Fruit fly (Drosophila melanogaster) whole organism, pupa: ENCODE data around the gene CG10565.

Source experiments
- CG10348 ChIP-seq: fragments of 200-800 bp; sonication (Bioruptor generic); IDR thresholded peaks from 2 replicates; pipeline ENCODE4 v1.3.6; 2022; ENCODE audit warnings: missing biosample characterization, missing genetic modification characterization
- CG12605 ChIP-seq: fragments of 200-800 bp; sonication (Bioruptor generic); IDR thresholded peaks from 2 replicates; pipeline ENCODE4 v1.3.6; 2022; ENCODE audit warnings: missing biosample characterization, missing genetic modification characterization
- CG13204 ChIP-seq: fragments of 200-800 bp; sonication (Bioruptor generic); optimal IDR thresholded peaks from 2 replicates; lab custom pipeline; 2018; ENCODE audit warnings: missing biosample characterization, mild to moderate bottlenecking, missing genetic modification characterization, moderate library complexity
- CG14655 ChIP-seq: fragments of 200-800 bp; sonication (Bioruptor generic); optimal IDR thresholded peaks from 3 replicates; lab custom pipeline; 2017; ENCODE audit warnings: mild to moderate bottlenecking, missing biosample characterization, missing genetic modification reagents, missing genetic modification characterization
- CG15710 ChIP-seq: fragments of 200-800 bp; sonication (Bioruptor generic); optimal IDR thresholded peaks from 2 replicates; lab custom pipeline; 2018; ENCODE audit warnings: missing biosample characterization, mild to moderate bottlenecking, missing genetic modification characterization, moderate library complexity
- CG17806 ChIP-seq: fragments of 200-800 bp; sonication (Bioruptor generic); optimal IDR thresholded peaks from 2 replicates; lab custom pipeline; 2018; ENCODE audit warnings: missing biosample characterization, mild to moderate bottlenecking, missing genetic modification characterization, moderate library complexity
- CG32121 ChIP-seq: fragments of 200-800 bp; sonication (Bioruptor generic); IDR thresholded peaks from 2 replicates; pipeline ENCODE4 v1.3.6; 2022; ENCODE audit warnings: missing biosample characterization, missing genetic modification characterization
- CG34367 ChIP-seq: fragments of 200-800 bp; sonication (Bioruptor generic); optimal IDR thresholded peaks from 2 replicates; lab custom pipeline; 2018; ENCODE audit warnings: missing biosample characterization, mild to moderate bottlenecking, missing genetic modification characterization
- CG4496 ChIP-seq: fragments of 200-800 bp; sonication (Bioruptor generic); IDR thresholded peaks from 3 replicates; pipeline ENCODE4 v1.3.6; 2022; ENCODE audit warnings: missing biosample characterization, missing genetic modification characterization
- CG8159 ChIP-seq: fragments of 200-800 bp; sonication (Bioruptor generic); optimal IDR thresholded peaks from 3 replicates; lab custom pipeline; 2018; ENCODE audit warnings: missing biosample characterization, mild to moderate bottlenecking, missing genetic modification characterization, moderate library complexity
- CG8301 ChIP-seq: fragments of 200-800 bp; sonication (Bioruptor generic); optimal IDR thresholded peaks from 2 replicates; lab custom pipeline; 2018; ENCODE audit warnings: missing biosample characterization, mild to moderate bottlenecking, missing genetic modification characterization
- CG9948 ChIP-seq: fragments of 200-800 bp; sonication (Bioruptor generic); optimal IDR thresholded peaks from 2 replicates; lab custom pipeline; 2018; ENCODE audit warnings: missing biosample characterization, mild to moderate bottlenecking, missing genetic modification characterization, moderate library complexity
- D1 ChIP-seq: fragments of 200-800 bp; sonication (Bioruptor generic); optimal IDR thresholded peaks from 2 replicates; lab custom pipeline; 2018; ENCODE audit warnings: missing biosample characterization, mild to moderate bottlenecking, missing genetic modification characterization, moderate library complexity
- EcR ChIP-seq: fragments of 200-800 bp; sonication (Bioruptor generic); optimal IDR thresholded peaks from 3 replicates; lab custom pipeline; 2019; ENCODE audit warnings: missing biosample characterization, missing genetic modification characterization, mild to moderate bottlenecking, moderate library complexity, missing genetic modification reagents
- Ets98B ChIP-seq: fragments of 200-800 bp; sonication (Bioruptor generic); IDR thresholded peaks from 2 replicates; pipeline ENCODE4 v1.3.6; 2022; ENCODE audit warnings: missing biosample characterization, missing genetic modification characterization
- Pif1A ChIP-seq: fragments of 200-800 bp; sonication (Bioruptor generic); optimal IDR thresholded peaks from 3 replicates; lab custom pipeline; 2016; ENCODE audit warnings: missing biosample characterization, missing genetic modification characterization
- Pif1B ChIP-seq: fragments of 200-800 bp; sonication (Bioruptor generic); optimal IDR thresholded peaks from 3 replicates; lab custom pipeline; 2016; ENCODE audit warnings: missing biosample characterization, missing genetic modification characterization
- Snoo ChIP-seq: fragments of 200-800 bp; sonication (Bioruptor generic); optimal IDR thresholded peaks from 3 replicates; lab custom pipeline; 2017; ENCODE audit warnings: missing biosample characterization, mild to moderate bottlenecking, missing genetic modification characterization, inconsistent platforms
- fd96Ca ChIP-seq: fragments of 200-800 bp; sonication (Bioruptor generic); IDR thresholded peaks from 3 replicates; pipeline ENCODE4 v1.3.6; 2022; ENCODE audit warnings: missing biosample characterization, missing genetic modification characterization
- gl ChIP-seq: fragments of 200-800 bp; sonication (Bioruptor generic); optimal IDR thresholded peaks from 2 replicates; lab custom pipeline; 2018; ENCODE audit warnings: missing biosample characterization, mild to moderate bottlenecking, missing genetic modification characterization
- rn ChIP-seq: fragments of 200-800 bp; sonication (Bioruptor generic); IDR thresholded peaks from 2 replicates; pipeline ENCODE4 v1.3.6; 2022; ENCODE audit warnings: missing biosample characterization, missing genetic modification characterization

Gene CG10565

dm6 chr3L:21130839-21131410, 5.2 kb downstream of the CG10565 start, which contains the start of gene ko:
TSS of gene ko (minus strand) at chr3L:21131159.
- TF ChIP-seq EcR (GFP tag; lab: Kevin White, UChicago) (peak; percentile 16), CG10348 (no peak), D1 (peak; percentile 35)

- TF ChIP-seq CG14655 (GFP tag; lab: Kevin White, UChicago) (no peak), D1 (no peak), Pif1A (GFP tag; lab: Kevin White, UChicago) (no peak), CG13204 (GFP tag; lab: Kevin White, UChicago) (no peak), Snoo (tag; lab: Kevin White, UChicago) (no peak), CG8159 (tag; lab: Kevin White, UChicago) (no peak), CG8301 (no peak), CG12605 (GFP tag; lab: Robert Waterston, UW) (no peak), CG10348 (no peak), gl (tag; lab: Kevin White, UChicago) (no peak)
Observed at dm6 chr3L:21129682-21130081, 6.5 kb downstream of the CG10565 start.

dm6 chr3L:21123453-21123852, 12.7 kb downstream of the CG10565 start, which contains the start of gene CG33284:
TSS of gene CG33284 (plus strand) at chr3L:21123753.
- TF ChIP-seq CG15710 (no peak), CG4496 (GFP tag; lab: Robert Waterston, UW) (no peak), CG13204 (GFP tag; lab: Kevin White, UChicago) (no peak), CG32121 (GFP tag; lab: Robert Waterston, UW) (no peak), Pif1B (GFP tag; lab: Kevin White, UChicago) (no peak)
- TF ChIP-seq, all 21 proteins: peak for 0

DNA sequence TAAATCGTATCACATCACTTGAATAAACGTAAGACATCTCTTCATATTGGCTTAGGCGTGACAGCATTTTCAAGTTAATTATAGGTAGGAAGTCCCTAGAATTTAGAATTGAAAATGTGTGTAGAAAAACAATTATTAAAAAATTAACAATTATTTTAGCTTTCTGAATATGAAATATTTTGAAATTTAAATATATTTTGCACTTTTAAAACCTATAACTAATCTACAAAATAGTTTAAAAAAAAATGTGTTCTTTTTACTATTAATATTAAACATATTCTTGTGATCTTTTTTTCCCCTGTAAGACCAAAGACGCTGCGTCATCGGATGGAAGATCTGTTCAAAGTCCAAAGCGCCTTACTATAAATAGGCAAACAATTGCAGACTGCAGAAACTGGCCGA, 13.6 kb downstream of the CG10565 start:
- peak; percentile 65 for TF ChIP-seq CG17806 (tag; lab: Kevin White, UChicago)
- no peak for TF ChIP-seq EcR (GFP tag; lab: Kevin White, UChicago)
- no peak; the same call in 1 of the 2 replicates for TF ChIP-seq CG12605 (GFP tag; lab: Robert Waterston, UW)
- peak; percentile 84 for TF ChIP-seq CG14655 (GFP tag; lab: Kevin White, UChicago)
- TF ChIP-seq Pif1A (GFP tag; lab: Kevin White, UChicago): peak; percentile 38
- peak; percentile 73 for TF ChIP-seq D1
- no peak for TF ChIP-seq CG4496 (GFP tag; lab: Robert Waterston, UW)
- no peak for TF ChIP-seq Snoo (tag; lab: Kevin White, UChicago)
- TF ChIP-seq CG34367: peak; percentile 60
- TF ChIP-seq CG9948 (tag; lab: Kevin White, UChicago): peak; percentile 86
- TF ChIP-seq gl (tag; lab: Kevin White, UChicago): peak; percentile 51
- TF ChIP-seq CG15710: peak; percentile 39
- no peak for TF ChIP-seq CG32121 (GFP tag; lab: Robert Waterston, UW)
- peak; percentile 58 for TF ChIP-seq CG8159 (tag; lab: Kevin White, UChicago)
- TF ChIP-seq CG13204 (GFP tag; lab: Kevin White, UChicago): peak; percentile 41
- no peak for TF ChIP-seq fd96Ca
- peak; percentile 62 for TF ChIP-seq CG8301
- TF ChIP-seq rn: no peak
- peak; percentile 54 for TF ChIP-seq Pif1B (GFP tag; lab: Kevin White, UChicago)
- no peak for TF ChIP-seq Ets98B (GFP tag; lab: Robert Waterston, UW)

dm6 chr3L:21121353-21121752, 14.8 kb downstream of the CG10565 start, which contains the start of gene CG43938:
TSS of gene CG43938 (plus strand) at chr3L:21121653.
- TF ChIP-seq CG9948 (tag; lab: Kevin White, UChicago): no peak
- TF ChIP-seq rn: no peak
- no peak for TF ChIP-seq D1
- TF ChIP-seq fd96Ca: no peak
- no peak for TF ChIP-seq Pif1A (GFP tag; lab: Kevin White, UChicago)
- TF ChIP-seq CG4496 (GFP tag; lab: Robert Waterston, UW): no peak
- TF ChIP-seq gl (tag; lab: Kevin White, UChicago): no peak
- no peak for TF ChIP-seq Pif1B (GFP tag; lab: Kevin White, UChicago)
- no peak for TF ChIP-seq CG14655 (GFP tag; lab: Kevin White, UChicago)
- no peak for TF ChIP-seq Snoo (tag; lab: Kevin White, UChicago)
- TF ChIP-seq CG10348: no peak
- no peak for TF ChIP-seq CG15710
- no peak for TF ChIP-seq CG12605 (GFP tag; lab: Robert Waterston, UW)
- TF ChIP-seq EcR (GFP tag; lab: Kevin White, UChicago): no peak
- TF ChIP-seq CG17806 (tag; lab: Kevin White, UChicago): no peak
- no peak for TF ChIP-seq Ets98B (GFP tag; lab: Robert Waterston, UW)
- TF ChIP-seq, all 21 proteins: peak for 0

dm6 chr3L:21118602-21119001, 17.6 kb downstream of the CG10565 start:
- TF ChIP-seq gl (tag; lab: Kevin White, UChicago) (no peak), Pif1A (GFP tag; lab: Kevin White, UChicago) (no peak), Snoo (tag; lab: Kevin White, UChicago) (no peak), rn (no peak), fd96Ca (peak; percentile 58; the same call in 2 of the 3 replicates), CG8301 (peak; percentile 5), CG13204 (GFP tag; lab: Kevin White, UChicago) (no peak), CG17806 (tag; lab: Kevin White, UChicago) (no peak), CG12605 (GFP tag; lab: Robert Waterston, UW) (no peak), CG4496 (GFP tag; lab: Robert Waterston, UW) (no peak), CG32121 (GFP tag; lab: Robert Waterston, UW) (peak; percentile 24; the same call in 1 of the 2 replicates), CG14655 (GFP tag; lab: Kevin White, UChicago) (peak; percentile 6), CG34367 (no peak), Ets98B (GFP tag; lab: Robert Waterston, UW) (no peak), CG15710 (no peak)
- TF ChIP-seq, all 21 proteins: peak for 4
